Worm (Caenorhabditis elegans) whole organism, L2 larva: ENCODE data around the gene Y111B2A.2.

Source experiments
- C34F6.9 ChIP-seq: fragments of 150-350 bp; optimal IDR thresholded peaks from 2 replicates; lab custom pipeline; 2014; ENCODE audit warnings: missing biosample characterization, missing genetic modification characterization
- F13H6.1 ChIP-seq: sonication (generic microtip); optimal IDR thresholded peaks from 2 replicates; lab custom pipeline; 2016; ENCODE audit warnings: missing genetic modification characterization, missing compliant biosample characterization
- R02D3.7 ChIP-seq: fragments of 150-350 bp; optimal IDR thresholded peaks from 2 replicates; lab custom pipeline; 2014; ENCODE audit warnings: missing biosample characterization, missing genetic modification characterization
- Y55F3AM.14 ChIP-seq: fragments of 200-800 bp; sonication (Bioruptor generic); optimal IDR thresholded peaks from 2 replicates; lab custom pipeline; 2018; ENCODE audit warnings: mild to moderate bottlenecking, missing genetic modification characterization, missing compliant biosample characterization
- ZK546.5 ChIP-seq: sonication (generic microtip); optimal IDR thresholded peaks from 2 replicates; lab custom pipeline; 2017; ENCODE audit warnings: missing biosample characterization, missing genetic modification characterization
- alr-1 ChIP-seq: fragments of 150-350 bp; optimal IDR thresholded peaks from 2 replicates; lab custom pipeline; 2014; ENCODE audit warnings: missing biosample characterization, missing genetic modification characterization
- aly-2 ChIP-seq: fragments of 150-350 bp; optimal IDR thresholded peaks from 2 replicates; lab custom pipeline; 2014; ENCODE audit warnings: missing biosample characterization, missing genetic modification characterization
- ama-1 ChIP-seq: fragments of 150-350 bp; optimal IDR thresholded peaks from 2 replicates; lab custom pipeline; 2018; ENCODE audit warnings: inconsistent platforms
- blmp-1 ChIP-seq: sonication (generic microtip); optimal IDR thresholded peaks from 2 replicates; lab custom pipeline; 2017; ENCODE audit warnings: missing genetic modification characterization, mild to moderate bottlenecking, missing compliant biosample characterization, antibody characterized with exemption, moderate library complexity; ENCODE audit not compliant: insufficient read depth
- ceh-16 ChIP-seq: fragments of 150-350 bp; optimal IDR thresholded peaks from 2 replicates; lab custom pipeline; 2014; ENCODE audit warnings: missing biosample characterization, missing genetic modification characterization
- ceh-82 ChIP-seq: fragments of 150-350 bp; optimal IDR thresholded peaks from 2 replicates; lab custom pipeline; 2014; ENCODE audit warnings: missing biosample characterization, missing genetic modification characterization
- crh-2 ChIP-seq: sonication (generic microtip); optimal IDR thresholded peaks from 2 replicates; lab custom pipeline; 2017; ENCODE audit warnings: missing biosample characterization, missing genetic modification characterization
- dmd-4 ChIP-seq: sonication (generic microtip); optimal IDR thresholded peaks from 2 replicates; lab custom pipeline; 2017; ENCODE audit warnings: missing biosample characterization, missing genetic modification characterization
- egl-27 ChIP-seq: sonication (generic microtip); optimal IDR thresholded peaks from 3 replicates; lab custom pipeline; 2017; ENCODE audit warnings: missing biosample characterization, missing genetic modification reagents, missing genetic modification characterization
- elt-1 ChIP-seq: fragments of 150-350 bp; optimal IDR thresholded peaks from 2 replicates; lab custom pipeline; 2014; ENCODE audit warnings: missing biosample characterization, missing genetic modification characterization
- elt-3 ChIP-seq: sonication (generic microtip); optimal IDR thresholded peaks from 2 replicates; lab custom pipeline; 2017; ENCODE audit warnings: missing biosample characterization, missing genetic modification characterization
- fos-1 ChIP-seq: fragments of 150-350 bp; optimal IDR thresholded peaks from 2 replicates; lab custom pipeline; 2014; ENCODE audit warnings: missing biosample characterization, missing genetic modification characterization
- gmeb-1 ChIP-seq: fragments of 150-350 bp; optimal IDR thresholded peaks from 2 replicates; lab custom pipeline; 2014; ENCODE audit warnings: missing biosample characterization, missing genetic modification characterization
- lin-11 ChIP-seq: fragments of 150-350 bp; sonication (generic microtip); optimal IDR thresholded peaks from 2 replicates; lab custom pipeline; 2014; ENCODE audit warnings: missing biosample characterization, missing genetic modification characterization, inconsistent platforms, mixed read lengths
- lin-13 ChIP-seq: fragments of 150-350 bp; optimal IDR thresholded peaks from 2 replicates; lab custom pipeline; 2014; ENCODE audit warnings: missing biosample characterization, missing genetic modification reagents, missing genetic modification characterization
- lin-39 ChIP-seq: fragments of 150-350 bp; optimal IDR thresholded peaks from 2 replicates; lab custom pipeline; 2014; ENCODE audit warnings: missing biosample characterization, missing genetic modification reagents, missing genetic modification characterization
- lsy-2 ChIP-seq, 2 experiments: fragments of 150-350 bp in 1 of 2; sonication (generic microtip) in 1 of 2; optimal IDR thresholded peaks; 2 replicates each; lab custom pipeline; 2014 to 2017; ENCODE audit warnings: missing biosample characterization in 2 of 2, missing genetic modification characterization in 2 of 2
- mab-5 ChIP-seq: fragments of 150-350 bp; optimal IDR thresholded peaks from 2 replicates; lab custom pipeline; 2014; ENCODE audit warnings: missing biosample characterization, missing genetic modification characterization
- mbf-1 ChIP-seq: sonication (generic microtip); optimal IDR thresholded peaks from 2 replicates; lab custom pipeline; 2017; ENCODE audit warnings: missing biosample characterization, missing genetic modification characterization
- mdl-1 ChIP-seq, 2 experiments: fragments of 150-350 bp in 1 of 2; sonication (generic microtip) in 1 of 2; optimal IDR thresholded peaks; 2 replicates each; lab custom pipeline; 2017; ENCODE audit warnings: missing biosample characterization in 2 of 2, missing genetic modification characterization in 2 of 2
- nhr-10 ChIP-seq: sonication (generic microtip); optimal IDR thresholded peaks from 2 replicates; lab custom pipeline; 2017; ENCODE audit warnings: missing biosample characterization, missing genetic modification characterization
- nhr-11 ChIP-seq: fragments of 150-350 bp; optimal IDR thresholded peaks from 2 replicates; lab custom pipeline; 2014; ENCODE audit warnings: missing biosample characterization, missing genetic modification characterization
- nhr-12 ChIP-seq: fragments of 150-350 bp; optimal IDR thresholded peaks from 2 replicates; lab custom pipeline; 2014; ENCODE audit warnings: missing biosample characterization, missing genetic modification characterization
- nhr-129 ChIP-seq: fragments of 150-350 bp; optimal IDR thresholded peaks from 2 replicates; lab custom pipeline; 2014; ENCODE audit warnings: missing biosample characterization, missing genetic modification characterization
- nhr-21 ChIP-seq: fragments of 150-350 bp; optimal IDR thresholded peaks from 2 replicates; lab custom pipeline; 2014; ENCODE audit warnings: missing biosample characterization, missing genetic modification characterization
- nhr-23 ChIP-seq: fragments of 150-350 bp; optimal IDR thresholded peaks from 2 replicates; lab custom pipeline; 2014; ENCODE audit warnings: missing biosample characterization, missing genetic modification reagents, missing genetic modification characterization
- nhr-237 ChIP-seq: fragments of 150-350 bp; optimal IDR thresholded peaks from 2 replicates; lab custom pipeline; 2014; ENCODE audit warnings: missing biosample characterization, missing genetic modification characterization
- nhr-25 ChIP-seq: fragments of 150-350 bp; sonication (generic microtip); optimal IDR thresholded peaks from 3 replicates; lab custom pipeline; 2014; ENCODE audit warnings: missing biosample characterization, missing genetic modification characterization
- nhr-6 ChIP-seq: fragments of 150-350 bp; optimal IDR thresholded peaks from 2 replicates; lab custom pipeline; 2014; ENCODE audit warnings: missing biosample characterization, missing genetic modification characterization
- nhr-77 ChIP-seq: fragments of 150-350 bp; optimal IDR thresholded peaks from 2 replicates; lab custom pipeline; 2014; ENCODE audit warnings: missing biosample characterization, missing genetic modification characterization
- peb-1 ChIP-seq: fragments of 150-350 bp; optimal IDR thresholded peaks from 2 replicates; lab custom pipeline; 2014; ENCODE audit warnings: missing biosample characterization, missing genetic modification characterization
- sem-4 ChIP-seq: fragments of 150-350 bp; optimal IDR thresholded peaks from 2 replicates; lab custom pipeline; 2014; ENCODE audit warnings: missing biosample characterization, missing genetic modification reagents, missing genetic modification characterization
- skn-1 ChIP-seq: sonication (generic microtip); optimal IDR thresholded peaks from 2 replicates; lab custom pipeline; 2017; ENCODE audit warnings: missing biosample characterization, missing genetic modification characterization
- sma-3 ChIP-seq: sonication (generic microtip); optimal IDR thresholded peaks from 2 replicates; lab custom pipeline; 2016; ENCODE audit warnings: missing genetic modification reagents, missing genetic modification characterization, missing compliant biosample characterization
- sma-9 ChIP-seq, 2 experiments: fragments of 150-350 bp in 1 of 2; sonication (generic microtip) in 1 of 2; optimal IDR thresholded peaks; 2 replicates each; lab custom pipeline; 2014 to 2016; ENCODE audit warnings: missing genetic modification characterization in 2 of 2, mild to moderate bottlenecking in 1 of 2, missing biosample characterization in 1 of 2, missing compliant biosample characterization in 1 of 2, missing genetic modification reagents in 1 of 2, moderate library complexity in 1 of 2
- snpc-4 ChIP-seq: fragments of 150-350 bp; optimal IDR thresholded peaks from 2 replicates; lab custom pipeline; 2014; ENCODE audit warnings: missing biosample characterization, missing genetic modification characterization
- unc-39 ChIP-seq: fragments of 150-350 bp; optimal IDR thresholded peaks from 2 replicates; lab custom pipeline; 2014; ENCODE audit warnings: missing biosample characterization, missing genetic modification characterization
- unc-55 ChIP-seq: fragments of 150-350 bp; sonication (generic microtip); optimal IDR thresholded peaks from 3 replicates; lab custom pipeline; 2014; ENCODE audit warnings: missing biosample characterization, missing genetic modification reagents, missing genetic modification characterization
- zag-1 ChIP-seq: fragments of 150-350 bp; optimal IDR thresholded peaks from 2 replicates; lab custom pipeline; 2014; ENCODE audit warnings: missing biosample characterization, missing genetic modification characterization
- ztf-1 ChIP-seq: fragments of 200-800 bp; sonication (Bioruptor generic); conservative IDR thresholded peaks from 2 replicates; pipeline ENCODE4 v1.3.6; 2022; ENCODE audit warnings: missing genetic modification characterization, missing compliant biosample characterization
- ztf-11 ChIP-seq: sonication (generic microtip); optimal IDR thresholded peaks from 2 replicates; lab custom pipeline; 2017; ENCODE audit warnings: missing biosample characterization, missing genetic modification characterization
- ztf-4 ChIP-seq: fragments of 150-350 bp; optimal IDR thresholded peaks from 2 replicates; lab custom pipeline; 2014; ENCODE audit warnings: missing biosample characterization, missing genetic modification characterization

Gene Y111B2A.2

DNA sequence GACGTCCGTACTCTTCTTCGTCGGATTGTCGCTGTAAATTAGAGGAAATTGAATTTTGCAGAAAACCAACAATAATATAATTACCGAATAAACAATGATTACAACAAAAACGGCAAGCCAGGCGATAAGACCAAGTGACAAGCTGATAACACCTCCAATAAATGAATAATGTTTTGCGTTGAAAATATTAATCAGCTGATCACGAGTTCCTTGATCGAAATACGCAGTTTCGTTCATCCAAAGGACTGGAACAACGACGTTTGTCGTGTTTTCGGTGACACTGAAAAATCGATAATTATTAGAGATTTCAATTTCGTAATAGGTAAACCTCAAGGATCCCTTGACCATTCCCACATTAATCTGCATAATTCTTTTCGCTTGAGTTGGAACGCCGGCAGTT, 42.1 kb upstream of the Y111B2A.2 start:
- TF ChIP-seq ztf-4 (tag; lab: Kevin White, UChicago), result no peak
- peak; percentile 65 for TF ChIP-seq fos-1

- TF ChIP-seq lin-39 (tag; lab: Kevin White, UChicago) (no peak), gmeb-1 (tag; lab: Kevin White, UChicago) (peak; percentile 25), ztf-4 (tag; lab: Kevin White, UChicago) (peak; percentile 81)
- TF ChIP-seq, all 48 proteins: peak for 2
Observed at ce11 chrIII:12455651-12456420, 40.0 kb upstream of the Y111B2A.2 start.

DNA sequence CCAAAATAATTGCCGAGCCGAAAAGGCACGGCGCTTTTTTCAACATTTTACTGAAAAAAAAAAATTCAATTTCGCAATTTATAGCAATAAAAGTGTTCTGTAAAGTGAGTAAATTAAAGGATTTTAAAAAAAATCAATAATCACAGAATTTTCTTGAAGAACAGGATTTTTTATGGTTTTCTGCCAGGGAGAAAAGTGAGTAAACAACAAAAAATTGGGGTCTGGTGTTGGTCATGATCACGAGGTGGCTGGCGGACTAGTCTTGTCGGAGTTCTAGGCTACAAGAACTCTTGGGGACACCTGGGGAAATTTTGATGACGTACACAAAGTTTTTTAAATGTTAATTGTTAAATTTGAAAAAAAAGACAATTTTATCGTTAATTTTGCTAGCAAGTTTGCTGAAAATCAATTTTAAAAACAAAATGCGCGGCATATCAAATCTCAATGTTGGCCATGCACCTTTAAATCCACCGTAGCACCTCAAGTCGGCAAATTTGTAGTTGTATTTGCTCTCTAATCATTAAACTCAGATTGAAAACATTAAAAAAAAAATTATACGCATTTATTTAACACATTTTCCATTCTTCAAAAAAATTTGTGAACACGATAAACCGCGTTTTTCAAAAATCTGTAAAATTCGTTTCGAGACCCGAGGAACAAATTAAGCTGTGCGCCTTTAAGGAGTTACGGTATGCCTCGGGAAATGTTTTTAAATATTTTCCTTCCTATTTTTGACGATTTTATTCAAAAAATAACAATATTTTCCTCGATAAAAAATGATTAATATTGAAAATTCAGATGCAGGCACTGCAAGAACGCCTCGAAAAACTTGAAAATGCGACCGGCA, 38.9 kb upstream of the Y111B2A.2 start, which contains the start of the genes scav-3 and Y49E10.21:
Gene scav-3, minus strand, starts transcription at position 50 of the 847 bp plus-strand sequence.
Gene Y49E10.21, plus strand, starts transcription at position 797 of the 847 bp plus-strand sequence.
- TF ChIP-seq nhr-10 (tag; lab: Kevin White, UChicago) (no peak), R02D3.7 (tag; lab: Kevin White, UChicago) (no peak), crh-2 (peak; percentile 52), nhr-25 (no peak), nhr-237 (no peak), elt-1 (no peak), nhr-129 (peak; percentile 44), unc-55 (GFP tag; lab: Kevin White, UChicago) (peak; percentile 28), ztf-11 (tag; lab: Kevin White, UChicago) (no peak), nhr-12 (tag; lab: Kevin White, UChicago) (no peak), alr-1 (tag; lab: Kevin White, UChicago) (no peak), ceh-82 (tag; lab: Kevin White, UChicago) (no peak), egl-27 (tag; lab: Kevin White, UChicago) (no peak), blmp-1 (tag; lab: Kevin White, UChicago) (no peak), nhr-23 (tag; lab: Kevin White, UChicago) (no peak), nhr-6 (tag; lab: Kevin White, UChicago) (no peak), skn-1 (tag; lab: Kevin White, UChicago) (peak; percentile 35), dmd-4 (tag; lab: Kevin White, UChicago) (no peak), nhr-21 (tag; lab: Kevin White, UChicago) (no peak), ztf-4 (tag; lab: Kevin White, UChicago) (no peak), lin-39 (tag; lab: Kevin White, UChicago) (no peak), lin-13 (GFP tag; lab: Kevin White, UChicago) (no peak), ceh-16 (tag; lab: Kevin White, UChicago) (no peak), gmeb-1 (tag; lab: Kevin White, UChicago) (peak; percentile 14), unc-39 (tag; lab: Kevin White, UChicago) (no peak), sma-3 (GFP tag; lab: Kevin White, UChicago) (no peak), ama-1 (lab: Kevin White, UChicago) (no peak), sma-9 (GFP tag; optimal IDR thresholded peaks at IDR 0.05; lab: Kevin White, UChicago) (no peak), sma-9 (tag; optimal IDR thresholded peaks at IDR 0.05; lab: Kevin White, UChicago) (no peak), Y55F3AM.14 (GFP tag; lab: Kevin White, UChicago) (no peak), F13H6.1 (tag; lab: Kevin White, UChicago) (no peak), zag-1 (tag; lab: Kevin White, UChicago) (no peak), mdl-1 (tag; optimal IDR thresholded peaks at IDR 0.05; lab: Kevin White, UChicago) (no peak), mbf-1 (no peak), ZK546.5 (tag; lab: Kevin White, UChicago) (no peak), mab-5 (tag; lab: Kevin White, UChicago) (no peak), peb-1 (no peak), aly-2 (no peak), lin-11 (no peak), fos-1 (peak; percentile 59), ztf-1 (GFP tag; lab: Robert Waterston, UW) (no peak), nhr-11 (no peak), elt-3 (tag; lab: Kevin White, UChicago) (no peak), C34F6.9 (tag; lab: Kevin White, UChicago) (peak; percentile 70), snpc-4 (tag; lab: Kevin White, UChicago) (no peak), lsy-2 (tag; optimal IDR thresholded peaks at IDR 0.05; lab: Kevin White, UChicago) (peak in 1 of 2 experiments; percentile 58), nhr-77 (no peak), sem-4 (tag; lab: Kevin White, UChicago) (peak; percentile 35)
